Fruit fly (Drosophila melanogaster) whole organism: ENCODE data around the gene CtsF.

Experiments
- CG8478 ChIP-seq: fragments of >200 bp; optimal IDR thresholded peaks from 2 replicates; lab custom pipeline; 2018; ENCODE audit warnings: inconsistent platforms
- Dll ChIP-seq: fragments of >200 bp; optimal IDR thresholded peaks from 2 replicates; lab custom pipeline; 2017
- EcR ChIP-seq, 2 experiments: fragments of >200 bp; optimal IDR thresholded peaks; 2 replicates each; lab custom pipeline; 2017; ENCODE audit warnings: missing biosample characterization in 2 of 2, missing genetic modification characterization in 2 of 2, missing genetic modification reagents in 2 of 2
- pan ChIP-seq: fragments of >200 bp; optimal IDR thresholded peaks from 2 replicates; lab custom pipeline; 2017
- psq ChIP-seq: fragments of >200 bp; optimal IDR thresholded peaks from 2 replicates; lab custom pipeline; 2017
- usp ChIP-seq: fragments of >200 bp; optimal IDR thresholded peaks from 2 replicates; lab custom pipeline; 2017; ENCODE audit warnings: missing biosample characterization, missing genetic modification characterization, mixed read lengths

The CtsF gene

DNA sequence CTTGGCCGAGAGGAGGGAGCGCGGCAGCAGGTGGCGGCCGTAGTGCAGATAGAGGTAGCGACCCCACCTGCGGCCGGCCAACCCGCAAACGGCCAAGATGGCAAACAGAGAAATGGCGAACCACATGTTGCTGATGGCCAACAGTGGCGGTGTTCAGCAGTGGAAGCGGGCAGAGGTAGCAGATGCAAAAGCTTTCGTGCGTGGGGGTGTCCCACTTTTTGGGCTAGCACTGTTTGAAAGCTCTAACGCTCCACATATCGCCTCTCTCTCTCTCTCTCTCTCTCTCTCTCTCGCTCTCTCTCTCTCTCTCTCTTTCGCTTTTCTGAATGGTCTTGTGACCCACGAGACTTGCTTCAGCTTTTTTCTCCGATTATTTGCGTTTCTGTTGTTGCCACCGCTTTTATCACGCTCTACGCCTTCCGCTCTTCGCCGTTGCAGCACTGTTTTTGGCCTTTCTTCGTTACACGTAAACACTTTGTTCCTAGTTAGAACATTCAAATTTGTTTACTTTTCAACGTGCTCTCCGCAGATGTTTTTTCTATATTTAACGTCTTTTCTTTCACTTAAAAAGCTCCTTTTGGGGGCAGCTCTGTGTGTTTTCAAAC, 31.3 kb upstream of the CtsF start:
- TF ChIP-seq CG8478 (lab: Kevin White, UChicago) (no peak), pan (no peak), psq (lab: Kevin White, UChicago) (peak; percentile 69), usp (GFP tag; lab: Kevin White, UChicago) (no peak)

dm6 chr3R:5281094-5281493, 29.5 kb upstream of the CtsF start:
- TF ChIP-seq pan, result peak; percentile 53
- no peak for TF ChIP-seq usp (GFP tag; lab: Kevin White, UChicago)

- TF ChIP-seq usp (GFP tag; lab: Kevin White, UChicago), result no peak
- no peak for TF ChIP-seq psq (lab: Kevin White, UChicago)
Measured at dm6 chr3R:5280380-5280779, 28.8 kb upstream of the CtsF start.

- TF ChIP-seq pan (no peak), psq (lab: Kevin White, UChicago) (no peak), usp (GFP tag; lab: Kevin White, UChicago) (no peak), EcR (GFP tag; optimal IDR thresholded peaks at IDR 0.05; lab: Kevin White, UChicago) (no peak), Dll (lab: Kevin White, UChicago) (no peak), CG8478 (lab: Kevin White, UChicago) (no peak)
Measured at dm6 chr3R:5279609-5280164, 28.1 kb upstream of the CtsF start.

DNA sequence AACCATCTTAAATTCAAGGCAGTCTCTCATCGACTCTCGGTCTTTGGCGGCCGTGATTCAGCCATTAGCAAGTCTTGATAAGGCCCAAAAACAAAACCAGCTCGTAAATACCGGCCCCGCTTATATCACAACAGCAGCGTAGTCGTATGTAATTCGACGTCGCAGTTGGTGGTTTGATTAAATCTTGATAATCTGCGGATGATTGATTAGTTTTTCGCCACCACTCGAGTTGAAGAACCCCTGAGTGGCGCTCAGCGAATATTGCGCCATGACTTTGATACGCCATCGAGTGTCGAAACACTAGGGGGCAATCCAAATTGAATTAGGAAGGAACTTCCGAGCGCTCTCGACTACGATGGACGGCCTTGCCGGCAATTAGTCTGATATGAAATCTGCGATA, 27.1 kb upstream of the CtsF start:
- no peak for TF ChIP-seq EcR (GFP tag; optimal IDR thresholded peaks at IDR 0.05; lab: Kevin White, UChicago)
- TF ChIP-seq Dll (lab: Kevin White, UChicago), result no peak
- no peak for TF ChIP-seq pan
- TF ChIP-seq usp (GFP tag; lab: Kevin White, UChicago), result no peak
- no peak for TF ChIP-seq CG8478 (lab: Kevin White, UChicago)
- TF ChIP-seq psq (lab: Kevin White, UChicago), result no peak

DNA sequence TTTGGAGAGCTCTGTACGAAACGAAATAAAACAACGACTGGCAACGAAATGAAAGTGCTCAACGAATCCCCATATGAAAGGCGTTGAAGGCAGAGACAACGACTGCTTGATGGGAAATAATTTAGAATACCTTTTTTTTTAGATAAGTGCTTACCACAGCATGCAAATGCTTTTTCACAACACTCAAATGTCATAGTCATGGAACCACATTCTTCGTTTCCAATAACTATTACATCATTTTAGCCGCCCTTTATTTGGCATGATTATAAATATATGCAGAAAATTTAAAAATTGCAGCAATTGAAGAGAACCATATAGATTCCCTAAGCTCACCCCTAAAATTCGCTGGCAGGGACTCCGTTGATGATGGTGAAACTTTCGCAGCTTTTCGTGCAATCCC, 26.2 kb upstream of the CtsF start, which contains the start of gene CG31538:
TSS of gene CG31538 (minus strand) at position 101 of the 400 bp plus-strand sequence.
- TF ChIP-seq CG8478 (lab: Kevin White, UChicago), result no peak

dm6 chr3R:5270806-5271205, 19.3 kb upstream of the CtsF start:
- no peak for TF ChIP-seq CG8478 (lab: Kevin White, UChicago)

DNA sequence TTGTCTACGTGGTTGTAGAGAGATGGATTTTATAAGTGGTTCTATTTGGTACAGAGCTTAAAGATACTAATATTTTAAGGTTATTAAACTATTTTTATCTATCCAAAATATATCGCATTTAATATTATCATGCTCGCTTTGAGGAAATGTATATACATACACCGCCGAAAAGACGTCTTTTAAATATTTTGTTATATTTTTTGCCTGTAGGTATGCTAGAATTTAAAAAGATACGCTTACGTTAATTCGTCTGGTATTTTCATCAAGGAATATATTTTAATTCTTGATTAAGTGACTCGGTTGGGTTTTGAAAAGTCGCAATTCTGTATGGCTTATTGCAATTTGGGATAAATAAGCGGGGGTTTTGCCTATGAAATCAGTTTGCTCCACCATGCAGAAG, 16.9 kb upstream of the CtsF start:
- no peak for TF ChIP-seq pan
- TF ChIP-seq EcR (GFP tag; optimal IDR thresholded peaks at IDR 0.05; lab: Kevin White, UChicago), result no peak
- TF ChIP-seq Dll (lab: Kevin White, UChicago), result no peak
- no peak for TF ChIP-seq CG8478 (lab: Kevin White, UChicago)
- no peak for TF ChIP-seq usp (GFP tag; lab: Kevin White, UChicago)
- no peak for TF ChIP-seq psq (lab: Kevin White, UChicago)

- TF ChIP-seq psq (lab: Kevin White, UChicago) (no peak), CG8478 (lab: Kevin White, UChicago) (no peak), usp (GFP tag; lab: Kevin White, UChicago) (no peak), EcR (GFP tag; optimal IDR thresholded peaks at IDR 0.05; lab: Kevin White, UChicago) (no peak), pan (no peak), Dll (lab: Kevin White, UChicago) (no peak)
Measured at dm6 chr3R:5266282-5266681, 14.7 kb upstream of the CtsF start.

DNA sequence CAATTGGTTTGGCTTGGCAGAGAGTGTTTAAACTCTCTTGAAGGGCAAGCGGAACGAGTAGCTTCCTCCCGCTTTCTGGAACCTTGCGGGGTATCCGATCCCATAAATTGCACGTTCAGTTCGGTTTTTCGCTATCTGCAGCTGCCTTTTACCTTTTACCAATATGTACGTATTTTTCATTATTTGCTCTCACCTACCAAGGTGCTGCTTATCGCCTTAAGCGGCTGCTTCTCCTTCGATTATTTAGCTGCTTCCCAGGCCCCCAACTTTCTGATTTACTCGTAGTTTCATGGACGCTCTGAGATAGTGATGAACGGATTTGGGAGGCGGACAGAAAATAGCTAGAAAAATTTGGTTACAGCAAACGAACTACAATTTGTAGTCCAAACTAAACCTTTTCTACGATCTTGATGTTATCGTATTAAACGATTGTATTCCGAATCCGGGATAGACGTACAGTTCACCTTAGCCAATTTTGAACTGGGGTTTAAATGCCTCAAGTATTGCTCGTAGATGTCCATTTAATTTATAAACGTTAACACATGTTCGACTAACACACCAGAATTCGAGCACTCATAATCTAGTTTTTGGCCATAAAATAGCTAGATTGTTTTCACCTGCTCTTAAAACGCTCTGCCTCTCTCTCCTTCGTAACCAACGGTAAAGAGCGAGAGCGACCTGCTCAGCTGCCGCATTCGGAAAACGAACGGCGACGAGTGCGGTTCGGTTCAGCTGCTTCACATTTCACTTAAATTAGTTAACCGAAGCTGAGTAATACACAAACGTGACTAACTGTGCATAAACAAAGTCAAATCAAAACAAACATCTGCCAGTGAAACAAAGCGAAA, 12.9 kb upstream of the CtsF start:
- no peak for TF ChIP-seq psq (lab: Kevin White, UChicago)
- TF ChIP-seq EcR (GFP tag; optimal IDR thresholded peaks at IDR 0.05; lab: Kevin White, UChicago), result no peak
- no peak for TF ChIP-seq pan
- no peak for TF ChIP-seq usp (GFP tag; lab: Kevin White, UChicago)
- TF ChIP-seq Dll (lab: Kevin White, UChicago), result no peak
- no peak for TF ChIP-seq CG8478 (lab: Kevin White, UChicago)

DNA sequence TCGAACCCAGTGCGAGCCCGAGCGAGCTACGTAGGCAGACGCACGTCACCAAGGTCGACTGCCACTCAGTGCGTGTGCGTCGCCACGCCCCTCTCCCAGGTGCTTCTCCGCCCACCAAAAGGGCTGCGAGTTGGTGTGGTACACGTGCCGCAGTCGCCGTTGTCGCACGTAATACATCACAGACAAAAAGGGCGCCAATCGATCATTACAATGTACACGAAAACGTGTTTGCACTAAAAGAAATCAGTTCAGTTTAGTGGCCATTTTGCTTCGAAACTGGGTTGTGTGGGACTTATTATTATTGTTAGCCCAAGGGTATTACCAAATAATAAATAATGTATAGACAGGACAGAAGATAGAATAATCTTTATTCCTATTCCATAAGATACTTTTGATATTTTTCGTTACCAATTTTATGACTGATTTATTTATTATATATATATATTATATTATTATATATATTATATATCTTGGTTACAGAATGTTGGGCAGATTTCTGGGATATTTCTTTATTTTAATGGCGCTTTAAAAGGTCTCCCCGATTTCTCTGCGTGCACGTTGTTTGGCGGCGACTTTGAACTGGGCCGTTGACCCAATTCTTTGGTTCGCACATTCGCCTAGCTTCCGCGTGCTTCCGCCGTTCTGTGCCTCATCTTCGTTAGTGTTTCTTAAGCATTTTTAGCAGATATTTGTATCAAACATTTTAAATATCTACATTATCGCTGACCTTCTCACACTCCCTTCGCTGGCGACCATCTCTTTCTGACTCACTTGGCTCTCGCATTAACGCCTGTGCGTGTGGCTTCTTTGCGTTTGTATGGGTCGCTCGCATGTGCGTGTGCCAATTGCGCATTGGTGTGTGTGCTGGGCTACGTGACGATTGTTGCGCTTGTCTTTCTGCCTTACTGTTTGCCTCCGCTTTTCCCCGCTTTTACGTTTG, 12.0 kb upstream of the CtsF start:
- TF ChIP-seq EcR (GFP tag; optimal IDR thresholded peaks at IDR 0.05; lab: Kevin White, UChicago) (peak in 1 of 2 experiments; percentile 11), CG8478 (lab: Kevin White, UChicago) (peak; percentile 55), psq (lab: Kevin White, UChicago) (no peak)

DNA sequence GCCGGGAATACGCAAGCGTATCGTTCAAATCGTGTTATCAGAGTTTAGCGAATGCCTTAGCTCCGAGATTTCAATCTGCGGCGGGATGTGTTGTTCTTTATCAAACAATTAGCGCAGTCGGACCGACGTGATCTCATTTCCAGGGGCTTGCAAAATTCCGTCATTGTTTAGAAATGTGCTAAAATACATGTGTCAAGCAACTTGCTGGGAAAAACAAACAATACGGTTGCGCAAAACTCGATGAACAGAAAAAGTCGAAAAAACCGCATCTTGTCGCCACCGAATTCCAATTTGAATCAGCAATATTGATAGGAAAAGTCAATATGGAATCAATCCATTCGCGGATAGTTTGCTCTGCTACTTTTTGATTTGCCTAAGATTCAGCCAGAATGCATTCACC, 11.0 kb upstream of the CtsF start, which contains the start of gene Tim17a2:
TSS of gene Tim17a2 (minus strand) at position 101 of the 400 bp plus-strand sequence.
- no peak for TF ChIP-seq EcR (GFP tag; optimal IDR thresholded peaks at IDR 0.05; lab: Kevin White, UChicago)
- TF ChIP-seq usp (GFP tag; lab: Kevin White, UChicago), result no peak
- no peak for TF ChIP-seq Dll (lab: Kevin White, UChicago)
